Fruit fly (Drosophila melanogaster) whole organism, embryonic: ENCODE data around the gene wisp.
A peak's percentile ranks its signal among the peaks of the same experiment; 100 is the strongest.

ENCODE experiments used
- BEAF-32 ChIP-seq: fragments of 200-800 bp; sonication (Bioruptor generic); optimal IDR thresholded peaks from 3 replicates; lab custom pipeline; 2017; ENCODE audit warnings: missing biosample characterization, missing genetic modification characterization, mild to moderate bottlenecking, moderate library complexity, missing genetic modification reagents
- CG10147 ChIP-seq: fragments of 200-800 bp; sonication (Bioruptor generic); optimal IDR thresholded peaks from 2 replicates; lab custom pipeline; 2019; ENCODE audit warnings: missing biosample characterization, mild to moderate bottlenecking, missing genetic modification characterization, moderate library complexity
- CG10267 ChIP-seq: fragments of 200-800 bp; sonication (Bioruptor generic); optimal IDR thresholded peaks from 2 replicates; lab custom pipeline; 2018; ENCODE audit warnings: missing biosample characterization, mild to moderate bottlenecking, missing genetic modification characterization, moderate library complexity
- CG10543 ChIP-seq: fragments of 200-800 bp; sonication (Bioruptor generic); optimal IDR thresholded peaks from 3 replicates; lab custom pipeline; 2017; ENCODE audit warnings: missing biosample characterization, mild to moderate bottlenecking, missing genetic modification characterization, moderate library complexity
- CG10979 ChIP-seq: fragments of 200-800 bp; sonication (Bioruptor generic); optimal IDR thresholded peaks from 2 replicates; lab custom pipeline; 2018; ENCODE audit warnings: missing biosample characterization, mild to moderate bottlenecking, missing genetic modification characterization, moderate library complexity
- CG12104 ChIP-seq: fragments of 200-800 bp; sonication (Bioruptor generic); optimal IDR thresholded peaks from 3 replicates; lab custom pipeline; 2016; ENCODE audit warnings: missing biosample characterization, missing genetic modification characterization
- CG12659 ChIP-seq: fragments of 200-800 bp; sonication (Bioruptor generic); optimal IDR thresholded peaks from 3 replicates; lab custom pipeline; 2017; ENCODE audit warnings: mild to moderate bottlenecking, missing biosample characterization, missing genetic modification reagents, missing genetic modification characterization
- CG14710 ChIP-seq: fragments of 200-800 bp; sonication (Bioruptor generic); optimal IDR thresholded peaks from 3 replicates; lab custom pipeline; 2019; ENCODE audit warnings: missing biosample characterization, mild to moderate bottlenecking, missing genetic modification characterization, moderate library complexity
- CG15011 ChIP-seq: fragments of 200-800 bp; sonication (Bioruptor generic); optimal IDR thresholded peaks from 3 replicates; lab custom pipeline; 2018; ENCODE audit warnings: missing biosample characterization, mild to moderate bottlenecking, missing genetic modification characterization
- CG1529 ChIP-seq: fragments of 200-800 bp; sonication (Bioruptor generic); optimal IDR thresholded peaks from 3 replicates; lab custom pipeline; 2018; ENCODE audit warnings: missing biosample characterization, missing genetic modification characterization
- CG15601 ChIP-seq: fragments of 200-800 bp; sonication (Bioruptor generic); optimal IDR thresholded peaks from 3 replicates; lab custom pipeline; 2019; ENCODE audit warnings: missing biosample characterization, mild to moderate bottlenecking, missing genetic modification characterization, moderate library complexity
- CG1647 ChIP-seq: fragments of 200-800 bp; sonication (Bioruptor generic); optimal IDR thresholded peaks from 3 replicates; lab custom pipeline; 2016; ENCODE audit warnings: missing biosample characterization, missing genetic modification characterization
- CG17359 ChIP-seq: fragments of 200-800 bp; sonication (Bioruptor generic); optimal IDR thresholded peaks from 3 replicates; lab custom pipeline; 2018; ENCODE audit warnings: missing biosample characterization, mild to moderate bottlenecking, missing genetic modification characterization, moderate library complexity
- CG17912 ChIP-seq: fragments of 200-800 bp; sonication (Bioruptor generic); optimal IDR thresholded peaks from 2 replicates; lab custom pipeline; 2018; ENCODE audit warnings: missing biosample characterization, mild to moderate bottlenecking, missing genetic modification characterization
- CG18011 ChIP-seq: fragments of 200-800 bp; sonication (Bioruptor generic); optimal IDR thresholded peaks from 2 replicates; lab custom pipeline; 2017; ENCODE audit warnings: missing biosample characterization, missing genetic modification characterization, mild to moderate bottlenecking, moderate library complexity, missing genotype
- CG2199 ChIP-seq: fragments of 200-800 bp; sonication (Bioruptor generic); IDR thresholded peaks from 3 replicates; pipeline ENCODE4 v1.3.6; 2022; ENCODE audit warnings: missing biosample characterization, missing genetic modification characterization
- CG30431 ChIP-seq: fragments of 200-800 bp; sonication (Bioruptor generic); optimal IDR thresholded peaks from 2 replicates; lab custom pipeline; 2017; ENCODE audit warnings: missing biosample characterization, missing genetic modification characterization
- CG34224 ChIP-seq: fragments of 200-800 bp; sonication (Bioruptor generic); IDR thresholded peaks from 3 replicates; pipeline ENCODE4 v1.3.6; 2022; ENCODE audit warnings: missing biosample characterization, missing genetic modification characterization; ENCODE audit not compliant: partially characterized antibody
- CG6254 ChIP-seq: fragments of 200-800 bp; sonication (Bioruptor generic); optimal IDR thresholded peaks from 3 replicates; lab custom pipeline; 2017; ENCODE audit warnings: mild to moderate bottlenecking, missing biosample characterization, missing genetic modification reagents, missing genetic modification characterization
- CG6654 ChIP-seq: fragments of 200-800 bp; sonication (Bioruptor generic); optimal IDR thresholded peaks from 2 replicates; lab custom pipeline; 2017; ENCODE audit warnings: missing biosample characterization, mild to moderate bottlenecking, missing genetic modification characterization
- CG8359 ChIP-seq: fragments of 200-800 bp; sonication (Bioruptor generic); optimal IDR thresholded peaks from 2 replicates; lab custom pipeline; 2017; ENCODE audit warnings: missing biosample characterization, mild to moderate bottlenecking, missing genetic modification characterization, borderline replicate concordance
- Camta ChIP-seq: fragments of 200-800 bp; sonication (Bioruptor generic); optimal IDR thresholded peaks from 2 replicates; lab custom pipeline; 2016; ENCODE audit warnings: missing biosample characterization, missing genetic modification characterization
- D ChIP-seq, 2 experiments: fragments of 200-800 bp in 1 of 2; fragments of >200 bp in 1 of 2; sonication (Bioruptor generic) in 1 of 2; optimal IDR thresholded peaks; 2 replicates in 1 of 2; 3 replicates in 1 of 2; lab custom pipeline; 2017; ENCODE audit warnings: mild to moderate bottlenecking in 1 of 2, missing biosample characterization in 1 of 2, missing genetic modification characterization in 1 of 2, missing genetic modification reagents in 1 of 2
- Dbx ChIP-seq: fragments of 200-800 bp; sonication (Bioruptor generic); IDR thresholded peaks from 3 replicates; pipeline ENCODE4 v1.3.6; 2022; ENCODE audit warnings: missing biosample characterization, missing genetic modification characterization
- Doc2 ChIP-seq: fragments of 200-800 bp; sonication (Bioruptor generic); IDR thresholded peaks from 2 replicates; pipeline ENCODE4 v1.3.6; 2022; ENCODE audit warnings: missing biosample characterization, missing genetic modification characterization
- Fer2 ChIP-seq: fragments of 200-800 bp; sonication (Bioruptor generic); optimal IDR thresholded peaks from 2 replicates; lab custom pipeline; 2018; ENCODE audit warnings: missing biosample characterization, mild to moderate bottlenecking, missing genetic modification characterization, moderate library complexity
- Hr3 ChIP-seq: fragments of 200-800 bp; sonication (Bioruptor generic); optimal IDR thresholded peaks from 3 replicates; lab custom pipeline; 2016; ENCODE audit warnings: missing biosample characterization, missing genetic modification characterization
- Hr39 ChIP-seq: fragments of >200 bp; optimal IDR thresholded peaks from 2 replicates; lab custom pipeline; 2017
- Lim3 ChIP-seq: fragments of 200-800 bp; sonication (Bioruptor generic); IDR thresholded peaks from 2 replicates; pipeline ENCODE4 v1.3.6; 2022; ENCODE audit warnings: missing biosample characterization, missing genetic modification characterization
- Lpt ChIP-seq: fragments of >200 bp; optimal IDR thresholded peaks from 2 replicates; lab custom pipeline; 2018; ENCODE audit warnings: missing biosample characterization, missing genetic modification characterization
- MBD-R2 ChIP-seq: fragments of 200-800 bp; sonication (Bioruptor generic); IDR thresholded peaks from 2 replicates; pipeline ENCODE4 v1.3.6; 2022; ENCODE audit warnings: missing biosample characterization, missing genetic modification characterization
- Med ChIP-seq: fragments of 200-800 bp; sonication (Bioruptor generic); peaks from one replicate; lab custom pipeline; 2016; ENCODE audit warnings: missing biosample characterization, missing genetic modification characterization, mild to moderate bottlenecking, inconsistent platforms, moderate library complexity
- Optix ChIP-seq: fragments of 200-800 bp; sonication (Bioruptor generic); IDR thresholded peaks from 3 replicates; pipeline ENCODE4 v1.3.6; 2022; ENCODE audit warnings: missing biosample characterization, missing genetic modification characterization
- Usf ChIP-seq: fragments of 200-800 bp; sonication (Bioruptor generic); optimal IDR thresholded peaks from 2 replicates; lab custom pipeline; 2017; ENCODE audit warnings: missing genotype, missing biosample characterization, missing genetic modification characterization
- ara ChIP-seq: fragments of 200-800 bp; sonication (Bioruptor generic); IDR thresholded peaks from 2 replicates; pipeline ENCODE4 v1.3.6; 2022; ENCODE audit warnings: missing biosample characterization, missing genetic modification characterization
- ato ChIP-seq: fragments of 200-800 bp; sonication (Bioruptor generic); IDR thresholded peaks from 2 replicates; pipeline ENCODE4 v1.3.6; 2022; ENCODE audit warnings: missing biosample characterization, missing genetic modification characterization; ENCODE audit not compliant: partially characterized antibody
- az2 ChIP-seq: fragments of 200-800 bp; sonication (Bioruptor generic); optimal IDR thresholded peaks from 3 replicates; lab custom pipeline; 2016; ENCODE audit warnings: missing biosample characterization, missing genetic modification characterization
- br ChIP-seq: fragments of >200 bp; optimal IDR thresholded peaks from 2 replicates; lab custom pipeline; 2017
- grn ChIP-seq: fragments of 200-800 bp; sonication (Bioruptor generic); optimal IDR thresholded peaks from 3 replicates; lab custom pipeline; 2017; ENCODE audit warnings: missing biosample characterization, missing genetic modification characterization
- hbn ChIP-seq: fragments of 200-800 bp; sonication (Bioruptor generic); IDR thresholded peaks from 2 replicates; pipeline ENCODE4 v1.3.6; 2022; ENCODE audit warnings: missing biosample characterization, missing genetic modification characterization; ENCODE audit not compliant: partially characterized antibody
- her ChIP-seq: fragments of 200-800 bp; sonication (Bioruptor generic); optimal IDR thresholded peaks from 2 replicates; lab custom pipeline; 2016; ENCODE audit warnings: missing biosample characterization, missing genetic modification characterization
- inv ChIP-seq: fragments of 200-800 bp; sonication (Bioruptor generic); IDR thresholded peaks from 2 replicates; pipeline ENCODE4 v1.3.6; 2022; ENCODE audit warnings: missing biosample characterization, missing genetic modification characterization; ENCODE audit not compliant: partially characterized antibody
- lmd ChIP-seq: fragments of 200-800 bp; sonication (Bioruptor generic); IDR thresholded peaks from 2 replicates; pipeline ENCODE4 v1.3.6; 2022; ENCODE audit warnings: missing biosample characterization, missing genetic modification characterization
- peb ChIP-seq: fragments of 200-800 bp; sonication (Bioruptor generic); IDR thresholded peaks from 2 replicates; pipeline ENCODE4 v1.3.6; 2022; ENCODE audit warnings: missing biosample characterization, missing genetic modification characterization
- pzg ChIP-seq: fragments of 200-800 bp; sonication (Bioruptor generic); optimal IDR thresholded peaks from 3 replicates; lab custom pipeline; 2018; ENCODE audit warnings: missing biosample characterization, mild to moderate bottlenecking, missing genetic modification characterization, moderate library complexity
- sc ChIP-seq, 3 experiments: fragments of >200 bp in 2 of 3; fragments of 200-800 bp in 1 of 3; sonication (Bioruptor generic) in 1 of 3; optimal IDR thresholded peaks; 2 replicates in 2 of 3; 3 replicates in 1 of 3; lab custom pipeline; 2017; ENCODE audit warnings: mild to moderate bottlenecking in 1 of 3, missing biosample characterization in 1 of 3, missing genetic modification characterization in 1 of 3, missing genetic modification reagents in 1 of 3
- sisA ChIP-seq: fragments of 200-800 bp; sonication (Bioruptor generic); IDR thresholded peaks from 2 replicates; pipeline ENCODE4 v1.3.6; 2022; ENCODE audit warnings: missing biosample characterization, missing genetic modification characterization
- sna ChIP-seq: fragments of 200-800 bp; sonication (Bioruptor generic); IDR thresholded peaks from 2 replicates; pipeline ENCODE4 v1.3.6; 2022; ENCODE audit warnings: missing biosample characterization, missing genetic modification characterization; ENCODE audit not compliant: partially characterized antibody
- tio ChIP-seq: fragments of 200-800 bp; sonication (Bioruptor generic); optimal IDR thresholded peaks from 2 replicates; lab custom pipeline; 2017; ENCODE audit warnings: missing biosample characterization, missing genetic modification characterization, inconsistent platforms
- unc-4 ChIP-seq: fragments of 200-800 bp; sonication (Bioruptor generic); IDR thresholded peaks from 2 replicates; pipeline ENCODE4 v1.3.6; 2022; ENCODE audit warnings: missing biosample characterization, missing genetic modification characterization; ENCODE audit not compliant: partially characterized antibody

Gene wisp

DNA sequence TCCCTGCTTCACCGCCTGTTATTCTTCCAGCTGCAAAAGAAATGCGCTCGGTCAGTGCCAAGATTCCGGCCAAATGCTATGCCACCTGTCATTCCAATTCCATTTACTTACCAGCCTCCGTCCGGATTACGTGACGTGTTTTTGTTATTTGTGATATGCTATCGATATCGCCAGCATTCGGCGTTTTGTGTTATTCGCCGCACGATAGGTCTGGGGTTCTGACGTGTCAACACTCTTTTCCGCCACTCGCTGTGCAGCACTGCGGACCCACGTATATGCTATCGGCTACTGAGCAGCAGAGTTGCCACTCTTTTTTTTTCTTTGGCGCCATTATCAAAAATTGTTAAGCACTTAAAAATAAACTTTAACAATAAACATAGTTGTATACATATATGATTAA is 41.4 kb upstream of the wisp start, which contains the start of gene p24-1 (continued):
- TF ChIP-seq CG10147 (GFP tag; lab: Kevin White, UChicago) (peak; percentile 1), BEAF-32 (GFP tag; lab: Kevin White, UChicago) (peak; percentile 87), CG10979 (tag; lab: Kevin White, UChicago) (peak; percentile 14), D (optimal IDR thresholded peaks at IDR 0.05; lab: Kevin White, UChicago) (no peak), D (GFP tag; optimal IDR thresholded peaks at IDR 0.05; lab: Kevin White, UChicago) (no peak), MBD-R2 (GFP tag; lab: Robert Waterston, UW) (peak; percentile 81), Doc2 (GFP tag; lab: Robert Waterston, UW) (no peak), sc (optimal IDR thresholded peaks at IDR 0.05; lab: Kevin White, UChicago) (no peak), sc (GFP tag; optimal IDR thresholded peaks at IDR 0.05; lab: Kevin White, UChicago) (no peak), sna (GFP tag; lab: Robert Waterston, UW) (peak; percentile 82), CG8359 (no peak), CG15011 (GFP tag; lab: Kevin White, UChicago) (no peak), grn (GFP tag; lab: Kevin White, UChicago) (no peak), CG17359 (tag; lab: Kevin White, UChicago) (peak; percentile 23), CG14710 (peak; percentile 68), CG10267 (tag; lab: Kevin White, UChicago) (peak; percentile 95), unc-4 (GFP tag; lab: Robert Waterston, UW) (peak; percentile 90), Camta (peak; percentile 0), CG15601 (peak; percentile 34), CG30431 (GFP tag; lab: Kevin White, UChicago) (no peak), CG10543 (GFP tag; lab: Kevin White, UChicago) (peak; percentile 60), her (GFP tag; lab: Kevin White, UChicago) (peak; percentile 66), CG17912 (GFP tag; lab: Kevin White, UChicago) (peak; percentile 15), br (no peak), Optix (no peak), Lpt (GFP tag; lab: Kevin White, UChicago) (no peak), CG6654 (GFP tag; lab: Kevin White, UChicago) (no peak), CG12104 (no peak), inv (GFP tag; lab: Robert Waterston, UW) (peak; percentile 82), CG6254 (no peak), Lim3 (no peak), CG1529 (GFP tag; lab: Kevin White, UChicago) (no peak), Hr3 (GFP tag; lab: Kevin White, UChicago) (peak; percentile 26), tio (GFP tag; lab: Kevin White, UChicago) (no peak), peb (GFP tag; lab: Robert Waterston, UW) (no peak), CG34224 (GFP tag; lab: Robert Waterston, UW) (peak; percentile 89), CG1647 (GFP tag; lab: Kevin White, UChicago) (peak; percentile 22), Med (peak; percentile 95), Fer2 (tag; lab: Kevin White, UChicago) (peak; percentile 13), lmd (GFP tag; lab: Robert Waterston, UW) (peak; percentile 11; the same call in 1 of the 2 replicates), CG12659 (GFP tag; lab: Kevin White, UChicago) (peak; percentile 67), Dbx (peak; percentile 71; the same call in 2 of the 3 replicates), ato (GFP tag; lab: Robert Waterston, UW) (peak; percentile 83), az2 (GFP tag; lab: Kevin White, UChicago) (peak; percentile 9), ara (GFP tag; lab: Robert Waterston, UW) (no peak), CG2199 (GFP tag; lab: Robert Waterston, UW) (no peak), pzg (peak; percentile 94), sisA (GFP tag; lab: Robert Waterston, UW) (peak; percentile 12; the same call in 1 of the 2 replicates), CG18011 (peak; percentile 18), Usf (no peak), hbn (GFP tag; lab: Robert Waterston, UW) (peak; percentile 74), Hr39 (lab: Kevin White, UChicago) (no peak)
